Worm (Caenorhabditis elegans) whole organism, young adult: ENCODE data around the gene vps-33.1.

Source experiments
- B0261.1 ChIP-seq: sonication (generic microtip); optimal IDR thresholded peaks from 2 replicates; lab custom pipeline; 2016; ENCODE audit warnings: mild to moderate bottlenecking, missing genetic modification characterization, moderate library complexity, missing compliant biosample characterization
- ama-1 ChIP-seq, 3 experiments: fragments of 150-350 bp in 1 of 3; sonication (generic microtip) in 2 of 3; optimal IDR thresholded peaks; 2 replicates each; lab custom pipeline; 2014 to 2018; ENCODE audit warnings: missing biosample characterization in 2 of 3, missing genetic modification characterization in 2 of 3, missing genetic modification reagents in 2 of 3
- ceh-100 ChIP-seq: fragments of 200-800 bp; sonication (Bioruptor generic); IDR thresholded peaks from 2 replicates; pipeline ENCODE4 v1.3.6; 2022; ENCODE audit warnings: missing genetic modification reagents, missing genetic modification characterization, missing compliant biosample characterization
- lin-26 ChIP-seq: fragments of 200-800 bp; sonication (Bioruptor generic); IDR thresholded peaks from 2 replicates; pipeline ENCODE4 v1.3.6; 2022; ENCODE audit warnings: missing genetic modification reagents, missing genetic modification characterization, missing compliant biosample characterization
- lin-54 ChIP-seq: fragments of 200-800 bp; sonication (Bioruptor generic); optimal IDR thresholded peaks from 2 replicates; lab custom pipeline; 2018; ENCODE audit warnings: mild to moderate bottlenecking, missing genetic modification characterization, missing compliant biosample characterization
- nfyb-1 ChIP-seq: fragments of 200-800 bp; sonication (Bioruptor generic); IDR thresholded peaks from 2 replicates; pipeline ENCODE4 v1.3.6; 2022; ENCODE audit warnings: missing genetic modification reagents, missing genetic modification characterization, missing compliant biosample characterization
- nhr-120 ChIP-seq: fragments of 200-800 bp; sonication (Bioruptor generic); IDR thresholded peaks from 2 replicates; pipeline ENCODE4 v1.3.6; 2022; ENCODE audit warnings: missing genetic modification characterization, missing compliant biosample characterization
- pbrm-1 ChIP-seq: fragments of 200-800 bp; sonication (Bioruptor generic); IDR thresholded peaks from 2 replicates; pipeline ENCODE4 v1.3.6; 2022; ENCODE audit warnings: missing genetic modification reagents, missing genetic modification characterization, missing compliant biosample characterization
- sdz-38 ChIP-seq: sonication (generic microtip); optimal IDR thresholded peaks from 2 replicates; lab custom pipeline; 2016; ENCODE audit warnings: missing genotype, missing genetic modification characterization, missing compliant biosample characterization
- snpc-4 ChIP-seq, 5 experiments: fragments of 150-350 bp in 1 of 5; sonication (generic microtip) in 4 of 5; optimal IDR thresholded peaks; 2 replicates each; lab custom pipeline; 2014 to 2018; ENCODE audit warnings: missing genetic modification characterization in 5 of 5, missing biosample characterization in 3 of 5, antibody characterized with exemption in 2 of 5, mild to moderate bottlenecking in 2 of 5, missing compliant biosample characterization in 2 of 5, missing genotype in 2 of 5, moderate library complexity in 2 of 5, missing genetic modification reagents in 1 of 5
- unc-62 ChIP-seq: fragments of 150-350 bp; optimal IDR thresholded peaks from 2 replicates; lab custom pipeline; 2014; ENCODE audit warnings: missing biosample characterization, missing genetic modification reagents, missing genetic modification characterization
- xnd-1 ChIP-seq: sonication (generic microtip); optimal IDR thresholded peaks from 2 replicates; lab custom pipeline; 2016; ENCODE audit warnings: missing genotype, missing genetic modification reagents, missing genetic modification characterization, missing compliant biosample characterization

ce11 chrIII:8733667-8734066, 32.9 kb downstream of the vps-33.1 start:
- TF ChIP-seq xnd-1 (tag; lab: Kevin White, UChicago) = no peak
- TF ChIP-seq lin-54 (GFP tag; lab: Kevin White, UChicago) = peak; percentile 6
- peak; percentile 55 for TF ChIP-seq unc-62
- TF ChIP-seq pbrm-1 = no peak
- TF ChIP-seq lin-26 = no peak
- no peak for TF ChIP-seq B0261.1 (tag; lab: Kevin White, UChicago)
- TF ChIP-seq ceh-100 (GFP tag; lab: Robert Waterston, UW) = no peak
- no peak for TF ChIP-seq ama-1 (optimal IDR thresholded peaks at IDR 0.05; lab: Kevin White, UChicago)
- no peak for TF ChIP-seq ama-1 (GFP tag; optimal IDR thresholded peaks at IDR 0.05; lab: Kevin White, UChicago)
- TF ChIP-seq nfyb-1 (GFP tag; lab: Robert Waterston, UW) = no peak
- no peak for TF ChIP-seq sdz-38
- no peak for TF ChIP-seq nhr-120 (GFP tag; lab: Robert Waterston, UW)
- no peak for TF ChIP-seq snpc-4 (GFP tag; optimal IDR thresholded peaks at IDR 0.05; lab: Kevin White, UChicago)
- no peak for TF ChIP-seq snpc-4 (tag; optimal IDR thresholded peaks at IDR 0.05; lab: Kevin White, UChicago)
